Fruit fly (Drosophila melanogaster) whole organism, embryonic: Measurements from ENCODE around the gene Lmpt.
A peak's percentile ranks its signal among the peaks of the same experiment; 100 is the strongest.

Source experiments
- Blimp-1 ChIP-seq: fragments of 200-800 bp; sonication (Bioruptor generic); optimal IDR thresholded peaks from 3 replicates; lab custom pipeline; 2018; ENCODE audit warnings: missing biosample characterization, missing genetic modification characterization, mild to moderate bottlenecking, moderate library complexity, missing genetic modification reagents
- CG10654 ChIP-seq: fragments of 200-800 bp; sonication (Bioruptor generic); optimal IDR thresholded peaks from 2 replicates; lab custom pipeline; 2016; ENCODE audit warnings: missing biosample characterization, missing genetic modification characterization
- CG13424 ChIP-seq: fragments of 200-800 bp; sonication (Bioruptor generic); optimal IDR thresholded peaks from 2 replicates; lab custom pipeline; 2019; ENCODE audit warnings: missing biosample characterization, mild to moderate bottlenecking, missing genetic modification characterization, moderate library complexity
- CG1529 ChIP-seq: fragments of 200-800 bp; sonication (Bioruptor generic); optimal IDR thresholded peaks from 3 replicates; lab custom pipeline; 2018; ENCODE audit warnings: missing biosample characterization, missing genetic modification characterization
- CG17186 ChIP-seq: fragments of 200-800 bp; sonication (Bioruptor generic); optimal IDR thresholded peaks from 3 replicates; lab custom pipeline; 2017; ENCODE audit warnings: missing biosample characterization, missing genetic modification reagents, missing genetic modification characterization
- CG18262 ChIP-seq: fragments of 200-800 bp; optimal IDR thresholded peaks from 3 replicates; lab custom pipeline; 2019; ENCODE audit warnings: missing biosample characterization, mild to moderate bottlenecking, missing genetic modification characterization, moderate library complexity
- CG18476 ChIP-seq: fragments of 200-800 bp; sonication (Bioruptor generic); optimal IDR thresholded peaks from 2 replicates; lab custom pipeline; 2016; ENCODE audit warnings: missing biosample characterization, mild to moderate bottlenecking, missing genetic modification characterization
- CG2129 ChIP-seq: fragments of 200-800 bp; sonication (Bioruptor generic); IDR thresholded peaks from 2 replicates; pipeline ENCODE4 v1.3.6; 2022; ENCODE audit warnings: missing biosample characterization, missing genetic modification characterization; ENCODE audit not compliant: partially characterized antibody
- CG30431 ChIP-seq: fragments of 200-800 bp; sonication (Bioruptor generic); optimal IDR thresholded peaks from 2 replicates; lab custom pipeline; 2017; ENCODE audit warnings: missing biosample characterization, missing genetic modification characterization
- CG31441 ChIP-seq: fragments of 200-800 bp; sonication (Bioruptor generic); IDR thresholded peaks from 2 replicates; pipeline ENCODE4 v1.3.6; 2022; ENCODE audit warnings: missing biosample characterization, missing genetic modification characterization
- CG42726 ChIP-seq: fragments of 200-800 bp; sonication (Bioruptor generic); IDR thresholded peaks from 2 replicates; pipeline ENCODE4 v1.3.6; 2022; ENCODE audit warnings: missing biosample characterization, missing genetic modification characterization; ENCODE audit not compliant: partially characterized antibody
- CG43689 ChIP-seq: fragments of 200-800 bp; sonication (Bioruptor generic); IDR thresholded peaks from 2 replicates; pipeline ENCODE4 v1.3.6; 2022; ENCODE audit warnings: missing biosample characterization, missing genetic modification characterization
- CG4617 ChIP-seq: fragments of 200-800 bp; sonication (Bioruptor generic); optimal IDR thresholded peaks from 3 replicates; lab custom pipeline; 2016; ENCODE audit warnings: missing biosample characterization, missing genetic modification characterization, borderline replicate concordance
- CG7987 ChIP-seq: fragments of 200-800 bp; sonication (Bioruptor generic); optimal IDR thresholded peaks from 2 replicates; lab custom pipeline; 2018; ENCODE audit warnings: missing biosample characterization, mild to moderate bottlenecking, missing genetic modification characterization, moderate library complexity
- CG8089 ChIP-seq: fragments of 200-800 bp; sonication (Bioruptor generic); optimal IDR thresholded peaks from 3 replicates; lab custom pipeline; 2016; ENCODE audit warnings: missing biosample characterization, missing genetic modification characterization
- CG8290 ChIP-seq, 3 experiments: fragments of 200-800 bp; sonication (Bioruptor generic); optimal IDR thresholded peaks; 2 replicates each; lab custom pipeline; 2016 to 2019; ENCODE audit warnings: missing biosample characterization in 3 of 3, missing genetic modification characterization in 3 of 3, mild to moderate bottlenecking in 2 of 3, moderate library complexity in 1 of 3
- CG9437 ChIP-seq: fragments of 200-800 bp; sonication (Bioruptor generic); optimal IDR thresholded peaks from 2 replicates; lab custom pipeline; 2018; ENCODE audit warnings: missing biosample characterization, mild to moderate bottlenecking, missing genetic modification characterization
- CG9797 ChIP-seq: fragments of 200-800 bp; sonication (Bioruptor generic); optimal IDR thresholded peaks from 3 replicates; lab custom pipeline; 2018; ENCODE audit warnings: missing biosample characterization, mild to moderate bottlenecking, missing genetic modification characterization
- D19A ChIP-seq: fragments of 200-800 bp; optimal IDR thresholded peaks from 3 replicates; lab custom pipeline; 2019; ENCODE audit warnings: missing biosample characterization, mild to moderate bottlenecking, missing genetic modification characterization, moderate library complexity
- Dad ChIP-seq: fragments of 200-800 bp; sonication (Bioruptor generic); optimal IDR thresholded peaks from 3 replicates; lab custom pipeline; 2016; ENCODE audit warnings: missing biosample characterization, missing genetic modification characterization
- HHEX ChIP-seq: fragments of 200-800 bp; sonication (Bioruptor generic); optimal IDR thresholded peaks from 3 replicates; lab custom pipeline; 2017; ENCODE audit warnings: missing biosample characterization, mild to moderate bottlenecking, missing genetic modification characterization, missing genetic modification reagents
- Hr3 ChIP-seq: fragments of 200-800 bp; sonication (Bioruptor generic); optimal IDR thresholded peaks from 3 replicates; lab custom pipeline; 2016; ENCODE audit warnings: missing biosample characterization, missing genetic modification characterization
- Hr51 ChIP-seq, 2 experiments: fragments of 200-800 bp; sonication (Bioruptor generic); optimal IDR thresholded peaks; 2 replicates in 1 of 2; 3 replicates in 1 of 2; lab custom pipeline; 2016 to 2018; ENCODE audit warnings: missing biosample characterization in 2 of 2, missing genetic modification characterization in 2 of 2, mild to moderate bottlenecking in 1 of 2, moderate library complexity in 1 of 2
- Sox100B ChIP-seq: fragments of 200-800 bp; sonication (Bioruptor generic); optimal IDR thresholded peaks from 3 replicates; lab custom pipeline; 2018; ENCODE audit warnings: missing biosample characterization, mild to moderate bottlenecking, missing genetic modification characterization
- Ssrp ChIP-seq: fragments of 200-800 bp; sonication (Bioruptor generic); optimal IDR thresholded peaks from 2 replicates; lab custom pipeline; 2018; ENCODE audit warnings: missing biosample characterization, mild to moderate bottlenecking, missing genetic modification characterization, moderate library complexity
- Stat92E ChIP-seq, 3 experiments: fragments of >200 bp in 2 of 3; fragments of 200-800 bp in 1 of 3; sonication (Bioruptor generic) in 1 of 3; optimal IDR thresholded peaks; 2 replicates each; lab custom pipeline; 2017 to 2019; ENCODE audit warnings: missing biosample characterization in 3 of 3, missing genetic modification characterization in 3 of 3, mild to moderate bottlenecking in 1 of 3, moderate library complexity in 1 of 3
- Usf ChIP-seq: fragments of 200-800 bp; sonication (Bioruptor generic); optimal IDR thresholded peaks from 2 replicates; lab custom pipeline; 2017; ENCODE audit warnings: missing genotype, missing biosample characterization, missing genetic modification characterization
- Xrp1 ChIP-seq: fragments of 200-800 bp; sonication (Bioruptor generic); IDR thresholded peaks from 2 replicates; pipeline ENCODE4 v1.3.6; 2022; ENCODE audit warnings: missing biosample characterization, missing genetic modification characterization
- cg ChIP-seq: fragments of 200-800 bp; sonication (Bioruptor generic); optimal IDR thresholded peaks from 3 replicates; lab custom pipeline; 2019; ENCODE audit warnings: missing biosample characterization, mild to moderate bottlenecking, missing genetic modification characterization, moderate library complexity
- esg ChIP-seq: fragments of 200-800 bp; sonication (Bioruptor generic); conservative IDR thresholded peaks from 2 replicates; pipeline ENCODE4 v1.3.6; 2022; ENCODE audit warnings: missing biosample characterization, missing genetic modification characterization
- ftz-f1 ChIP-seq: fragments of 200-800 bp; sonication (Bioruptor generic); optimal IDR thresholded peaks from 2 replicates; lab custom pipeline; 2016; ENCODE audit warnings: missing biosample characterization, missing genetic modification characterization
- gce ChIP-seq: fragments of 200-800 bp; sonication (Bioruptor generic); IDR thresholded peaks from 3 replicates; pipeline ENCODE4 v1.3.6; 2022; ENCODE audit warnings: missing biosample characterization, missing genetic modification characterization
- grn ChIP-seq: fragments of 200-800 bp; sonication (Bioruptor generic); optimal IDR thresholded peaks from 3 replicates; lab custom pipeline; 2017; ENCODE audit warnings: missing biosample characterization, missing genetic modification characterization
- hkb ChIP-seq, 2 experiments: fragments of 200-800 bp in 1 of 2; fragments of >200 bp in 1 of 2; sonication (Bioruptor generic) in 1 of 2; IDR thresholded peaks in 1 of 2; optimal IDR thresholded peaks in 1 of 2; 2 replicates each; pipeline versions ENCODE4 v1.3.6 to Lab custom; 2017 to 2022; ENCODE audit warnings: missing biosample characterization in 1 of 2, missing genetic modification characterization in 1 of 2
- hth ChIP-seq: fragments of >200 bp; optimal IDR thresholded peaks from 2 replicates; lab custom pipeline; 2017; ENCODE audit warnings: inconsistent platforms
- nau ChIP-seq: fragments of 200-800 bp; sonication (Bioruptor generic); optimal IDR thresholded peaks from 3 replicates; lab custom pipeline; 2017; ENCODE audit warnings: missing biosample characterization, mild to moderate bottlenecking, missing genetic modification characterization, missing genetic modification reagents
- odd ChIP-seq: fragments of 200-800 bp; sonication (Bioruptor generic); optimal IDR thresholded peaks from 2 replicates; lab custom pipeline; 2017; ENCODE audit warnings: missing biosample characterization, mild to moderate bottlenecking, missing genetic modification characterization
- org-1 ChIP-seq: fragments of 200-800 bp; sonication (Bioruptor generic); optimal IDR thresholded peaks from 2 replicates; lab custom pipeline; 2017; ENCODE audit warnings: missing biosample characterization, missing genetic modification characterization
- pan ChIP-seq, 4 experiments: fragments of >200 bp in 3 of 4; fragments of 200-800 bp in 1 of 4; sonication (Bioruptor generic) in 1 of 4; optimal IDR thresholded peaks in 3 of 4; IDR thresholded peaks in 1 of 4; 2 replicates each; pipeline versions ENCODE4 v1.3.6 to Lab custom; 2017 to 2022; ENCODE audit warnings: missing biosample characterization in 2 of 4, missing genetic modification characterization in 2 of 4, mixed read lengths in 1 of 4
- prd ChIP-seq, 3 experiments: fragments of >200 bp in 2 of 3; fragments of 200-800 bp in 1 of 3; sonication (Bioruptor generic) in 1 of 3; optimal IDR thresholded peaks in 2 of 3; IDR thresholded peaks in 1 of 3; 2 replicates in 2 of 3; 3 replicates in 1 of 3; pipeline versions ENCODE4 v1.3.6 to Lab custom; 2017 to 2022; ENCODE audit warnings: missing biosample characterization in 1 of 3, missing genetic modification characterization in 1 of 3
- pros ChIP-seq: fragments of 200-800 bp; sonication (Bioruptor generic); optimal IDR thresholded peaks from 3 replicates; lab custom pipeline; 2019; ENCODE audit warnings: missing biosample characterization, mild to moderate bottlenecking, missing genetic modification characterization, moderate library complexity
- repo ChIP-seq: fragments of 200-800 bp; sonication (Bioruptor generic); optimal IDR thresholded peaks from 2 replicates; lab custom pipeline; 2016; ENCODE audit warnings: missing biosample characterization, missing genetic modification characterization
- sima ChIP-seq: fragments of 200-800 bp; sonication (Bioruptor generic); optimal IDR thresholded peaks from 2 replicates; lab custom pipeline; 2016; ENCODE audit warnings: missing biosample characterization, missing genetic modification characterization
- tgo ChIP-seq: fragments of 200-800 bp; sonication (Bioruptor generic); IDR thresholded peaks from 3 replicates; pipeline ENCODE4 v1.3.6; 2022; ENCODE audit warnings: missing biosample characterization, missing genetic modification characterization
- vnd ChIP-seq: fragments of 200-800 bp; sonication (Bioruptor generic); IDR thresholded peaks from 3 replicates; pipeline ENCODE4 v1.3.6; 2022; ENCODE audit warnings: missing biosample characterization, missing genetic modification characterization; ENCODE audit not compliant: partially characterized antibody
- zf30C ChIP-seq: fragments of 200-800 bp; sonication (Bioruptor generic); optimal IDR thresholded peaks from 3 replicates; lab custom pipeline; 2018; ENCODE audit warnings: missing biosample characterization, mild to moderate bottlenecking, missing genetic modification characterization

Gene Lmpt

dm6 chr3L:16915766-16916476 lies 50.8 kb downstream of the Lmpt start:
- no peak for TF ChIP-seq CG2129 (GFP tag; lab: Robert Waterston, UW)
- TF ChIP-seq CG30431, result no peak
- TF ChIP-seq Dad (GFP tag; lab: Kevin White, UChicago), result no peak
- peak; percentile 46 for TF ChIP-seq CG18262 (tag; lab: Kevin White, UChicago)
- no peak for TF ChIP-seq Hr3 (GFP tag; lab: Kevin White, UChicago)
- no peak for TF ChIP-seq CG1529 (GFP tag; lab: Kevin White, UChicago)
- peak; percentile 1 for TF ChIP-seq D19A (tag; lab: Kevin White, UChicago)
- no peak for TF ChIP-seq prd (optimal IDR thresholded peaks at IDR 0.05; lab: Kevin White, UChicago)
- TF ChIP-seq prd (GFP tag; IDR thresholded peaks at IDR 0.05; lab: Robert Waterston, UW), result 0 out of 3 replicates have a peak, but pooled peaks have one; percentile 6
- no peak for TF ChIP-seq cg (GFP tag; lab: Kevin White, UChicago)
- 0 out of 2 replicates have a peak, but pooled peaks have one; percentile 12 for TF ChIP-seq CG42726 (GFP tag; lab: Robert Waterston, UW)
- no peak for TF ChIP-seq org-1 (GFP tag; lab: Kevin White, UChicago)
- peak; percentile 14 for TF ChIP-seq Blimp-1 (GFP tag; lab: Kevin White, UChicago)
- TF ChIP-seq ftz-f1, result no peak
- TF ChIP-seq CG9797 (GFP tag; lab: Kevin White, UChicago), result no peak
- no peak for TF ChIP-seq CG17186 (GFP tag; lab: Kevin White, UChicago)
- TF ChIP-seq esg, result no peak
- TF ChIP-seq gce (GFP tag; lab: Robert Waterston, UW), result no peak
- peak; percentile 42; the same call in 1 of the 2 replicates for TF ChIP-seq Xrp1
- no peak for TF ChIP-seq zf30C (GFP tag; lab: Kevin White, UChicago)
- TF ChIP-seq CG8290 (GFP tag; optimal IDR thresholded peaks at IDR 0.05; lab: Kevin White, UChicago), result no peak
- TF ChIP-seq CG8290 (tag; optimal IDR thresholded peaks at IDR 0.05; lab: Kevin White, UChicago), result no peak
- no peak for TF ChIP-seq vnd (GFP tag; lab: Robert Waterston, UW)
- TF ChIP-seq Usf, result no peak
- TF ChIP-seq tgo (GFP tag; lab: Robert Waterston, UW), result 0 out of 3 replicates have a peak, but pooled peaks have one; percentile 34
- peak; percentile 46; the same call in 1 of the 2 replicates for TF ChIP-seq CG31441 (GFP tag; lab: Robert Waterston, UW)
- TF ChIP-seq HHEX, result no peak
- TF ChIP-seq CG4617, result no peak
- no peak for TF ChIP-seq repo (GFP tag; lab: Kevin White, UChicago)
- TF ChIP-seq hkb (optimal IDR thresholded peaks at IDR 0.05; lab: Kevin White, UChicago), result no peak
- TF ChIP-seq hkb (GFP tag; IDR thresholded peaks at IDR 0.05; lab: Robert Waterston, UW), result peak; percentile 54
- TF ChIP-seq CG9437 (GFP tag; lab: Kevin White, UChicago), result no peak
- no peak for TF ChIP-seq CG10654
- no peak for TF ChIP-seq pan (optimal IDR thresholded peaks at IDR 0.05; lab: Kevin White, UChicago)
- no peak for TF ChIP-seq pan (GFP tag; optimal IDR thresholded peaks at IDR 0.05 in 1 of 2, IDR thresholded peaks at IDR 0.05 in 1 of 2)
- TF ChIP-seq pros, result no peak
- TF ChIP-seq Stat92E (GFP tag; optimal IDR thresholded peaks at IDR 0.05; lab: Kevin White, UChicago), result no peak
- TF ChIP-seq CG43689 (GFP tag; lab: Robert Waterston, UW), result no peak
- no peak for TF ChIP-seq CG8089 (GFP tag; lab: Kevin White, UChicago)
- TF ChIP-seq nau (GFP tag; lab: Kevin White, UChicago), result no peak
- no peak for TF ChIP-seq CG7987 (GFP tag; lab: Kevin White, UChicago)
- no peak for TF ChIP-seq odd (GFP tag; lab: Kevin White, UChicago)
- no peak for TF ChIP-seq sima (GFP tag; lab: Kevin White, UChicago)
- TF ChIP-seq Hr51 (GFP tag; optimal IDR thresholded peaks at IDR 0.05; lab: Kevin White, UChicago), result no peak
- peak; percentile 54 for TF ChIP-seq Sox100B (GFP tag; lab: Kevin White, UChicago)
- TF ChIP-seq CG13424 (tag; lab: Kevin White, UChicago), result no peak
- no peak for TF ChIP-seq grn (GFP tag; lab: Kevin White, UChicago)
- no peak for TF ChIP-seq Ssrp
- no peak for TF ChIP-seq CG18476 (GFP tag; lab: Kevin White, UChicago)
- no peak for TF ChIP-seq hth (lab: Kevin White, UChicago)
